Worm (Caenorhabditis elegans) whole organism, L3 larva: ENCODE results near the gene mig-22.

ENCODE experiments used
- R02D3.7 ChIP-seq: fragments of 150-350 bp; optimal IDR thresholded peaks from 2 replicates; lab custom pipeline; 2014; ENCODE audit warnings: missing biosample characterization, missing genetic modification characterization
- ZK546.5 ChIP-seq: sonication (generic microtip); optimal IDR thresholded peaks from 2 replicates; lab custom pipeline; 2017; ENCODE audit warnings: missing biosample characterization, missing genetic modification characterization
- aly-2 ChIP-seq: fragments of 150-350 bp; optimal IDR thresholded peaks from 2 replicates; lab custom pipeline; 2014; ENCODE audit warnings: missing biosample characterization, missing genetic modification characterization
- ama-1 ChIP-seq: fragments of 150-350 bp; optimal IDR thresholded peaks from 2 replicates; lab custom pipeline; 2018
- ceh-16 ChIP-seq: sonication (generic microtip); optimal IDR thresholded peaks from 2 replicates; lab custom pipeline; 2017; ENCODE audit warnings: missing biosample characterization, missing genetic modification characterization
- ceh-28 ChIP-seq: fragments of 150-350 bp; optimal IDR thresholded peaks from 2 replicates; lab custom pipeline; 2014; ENCODE audit warnings: missing biosample characterization, missing genetic modification reagents, missing genetic modification characterization
- ceh-82 ChIP-seq: fragments of 150-350 bp; optimal IDR thresholded peaks from 2 replicates; lab custom pipeline; 2014; ENCODE audit warnings: missing biosample characterization, missing genetic modification characterization
- ceh-9 ChIP-seq: sonication (generic microtip); optimal IDR thresholded peaks from 2 replicates; lab custom pipeline; 2018; ENCODE audit warnings: missing biosample characterization, missing genetic modification characterization
- daf-12 ChIP-seq: fragments of 150-350 bp; optimal IDR thresholded peaks from 2 replicates; lab custom pipeline; 2014; ENCODE audit warnings: missing biosample characterization, missing genetic modification reagents, missing genetic modification characterization
- egl-27 ChIP-seq: sonication (generic microtip); optimal IDR thresholded peaks from 4 replicates; lab custom pipeline; 2017; ENCODE audit warnings: missing biosample characterization, missing genetic modification reagents, missing genetic modification characterization
- egl-5 ChIP-seq: fragments of 150-350 bp; optimal IDR thresholded peaks from 2 replicates; lab custom pipeline; 2017; ENCODE audit warnings: missing biosample characterization, missing genetic modification reagents, missing genetic modification characterization, inconsistent platforms
- elt-1 ChIP-seq: fragments of 150-350 bp; optimal IDR thresholded peaks from 2 replicates; lab custom pipeline; 2014; ENCODE audit warnings: missing biosample characterization, missing genetic modification characterization
- elt-2 ChIP-seq: sonication (generic microtip); optimal IDR thresholded peaks from 2 replicates; lab custom pipeline; 2016; ENCODE audit warnings: missing genetic modification reagents, mild to moderate bottlenecking, missing genetic modification characterization, missing compliant biosample characterization
- elt-3 ChIP-seq, 3 experiments: fragments of 150-350 bp in 1 of 3; sonication (generic microtip) in 2 of 3; optimal IDR thresholded peaks; 2 replicates in 2 of 3; 4 replicates in 1 of 3; lab custom pipeline; 2014 to 2017; ENCODE audit warnings: missing biosample characterization in 3 of 3, missing genetic modification characterization in 3 of 3
- eor-1 ChIP-seq, 2 experiments: fragments of 150-350 bp; optimal IDR thresholded peaks; 2 replicates each; lab custom pipeline; 2014 to 2018; ENCODE audit warnings: missing biosample characterization in 2 of 2, missing genetic modification characterization in 2 of 2
- fkh-10 ChIP-seq: sonication (generic microtip); optimal IDR thresholded peaks from 2 replicates; lab custom pipeline; 2017; ENCODE audit warnings: missing biosample characterization, missing genetic modification reagents, missing genetic modification characterization
- fkh-2 ChIP-seq: fragments of 150-350 bp; optimal IDR thresholded peaks from 2 replicates; lab custom pipeline; 2014; ENCODE audit warnings: missing biosample characterization, missing genetic modification reagents, missing genetic modification characterization
- fos-1 ChIP-seq: fragments of 150-350 bp; optimal IDR thresholded peaks from 2 replicates; lab custom pipeline; 2014; ENCODE audit warnings: missing biosample characterization, missing genetic modification characterization
- hmg-11 ChIP-seq: sonication (generic microtip); optimal IDR thresholded peaks from 2 replicates; lab custom pipeline; 2016; ENCODE audit warnings: missing genetic modification characterization, missing compliant biosample characterization
- jun-1 ChIP-seq: fragments of 150-350 bp; optimal IDR thresholded peaks from 2 replicates; lab custom pipeline; 2014; ENCODE audit warnings: missing biosample characterization, missing genetic modification reagents, missing genetic modification characterization
- lin-15B ChIP-seq: fragments of 150-350 bp; optimal IDR thresholded peaks from 2 replicates; lab custom pipeline; 2014; ENCODE audit warnings: missing biosample characterization, missing genetic modification characterization
- lin-39 ChIP-seq: fragments of 150-350 bp; optimal IDR thresholded peaks from 2 replicates; lab custom pipeline; 2018; ENCODE audit warnings: missing biosample characterization, missing genetic modification reagents, missing genetic modification characterization
- lsy-12 ChIP-seq: sonication (generic microtip); optimal IDR thresholded peaks from 2 replicates; lab custom pipeline; 2016; ENCODE audit warnings: mild to moderate bottlenecking, missing genetic modification characterization, missing compliant biosample characterization
- mdl-1 ChIP-seq: fragments of 150-350 bp; optimal IDR thresholded peaks from 2 replicates; lab custom pipeline; 2014; ENCODE audit warnings: missing biosample characterization, missing genetic modification characterization
- mml-1 ChIP-seq: fragments of 150-350 bp; sonication (generic microtip); optimal IDR thresholded peaks from 3 replicates; lab custom pipeline; 2014; ENCODE audit warnings: missing biosample characterization, missing genetic modification characterization
- nfya-1 ChIP-seq: sonication (generic microtip); optimal IDR thresholded peaks from 2 replicates; lab custom pipeline; 2017; ENCODE audit warnings: missing genetic modification characterization, mild to moderate bottlenecking, missing compliant biosample characterization, antibody characterized with exemption, moderate library complexity; ENCODE audit not compliant: insufficient read depth
- nhr-11 ChIP-seq: fragments of 150-350 bp; optimal IDR thresholded peaks from 2 replicates; lab custom pipeline; 2014; ENCODE audit warnings: missing biosample characterization, missing genetic modification characterization
- nhr-12 ChIP-seq: fragments of 150-350 bp; optimal IDR thresholded peaks from 2 replicates; lab custom pipeline; 2014; ENCODE audit warnings: missing biosample characterization, missing genetic modification characterization
- nhr-23 ChIP-seq: fragments of 150-350 bp; optimal IDR thresholded peaks from 2 replicates; lab custom pipeline; 2014; ENCODE audit warnings: missing biosample characterization, missing genetic modification reagents, missing genetic modification characterization
- nhr-237 ChIP-seq: fragments of 150-350 bp; optimal IDR thresholded peaks from 2 replicates; lab custom pipeline; 2014; ENCODE audit warnings: missing biosample characterization, missing genetic modification characterization
- nhr-25 ChIP-seq: sonication (generic microtip); optimal IDR thresholded peaks from 2 replicates; lab custom pipeline; 2017; ENCODE audit warnings: missing biosample characterization, missing genetic modification characterization
- nhr-28 ChIP-seq: fragments of 150-350 bp; optimal IDR thresholded peaks from 2 replicates; lab custom pipeline; 2014; ENCODE audit warnings: missing biosample characterization, missing genetic modification characterization
- nhr-43 ChIP-seq: sonication (generic microtip); optimal IDR thresholded peaks from 2 replicates; lab custom pipeline; 2016; ENCODE audit warnings: mild to moderate bottlenecking, missing genetic modification characterization, missing compliant biosample characterization; ENCODE audit not compliant: poor library complexity, severe bottlenecking
- nhr-67 ChIP-seq: fragments of 150-350 bp; optimal IDR thresholded peaks from 2 replicates; lab custom pipeline; 2014; ENCODE audit warnings: missing biosample characterization, missing genetic modification characterization
- nhr-76 ChIP-seq: fragments of 150-350 bp; sonication (generic microtip); optimal IDR thresholded peaks from 5 replicates; lab custom pipeline; 2014; ENCODE audit warnings: missing biosample characterization, missing genetic modification characterization
- nhr-77 ChIP-seq: fragments of 150-350 bp; optimal IDR thresholded peaks from 2 replicates; lab custom pipeline; 2014; ENCODE audit warnings: missing biosample characterization, missing genetic modification characterization
- pha-4 ChIP-seq: fragments of 150-350 bp; optimal IDR thresholded peaks from 2 replicates; lab custom pipeline; 2014; ENCODE audit warnings: missing biosample characterization, missing genetic modification reagents, missing genetic modification characterization
- pqm-1 ChIP-seq: fragments of 150-350 bp; optimal IDR thresholded peaks from 2 replicates; lab custom pipeline; 2017; ENCODE audit warnings: missing biosample characterization, missing genetic modification characterization, inconsistent platforms
- sea-2 ChIP-seq: fragments of 150-350 bp; sonication (generic microtip); optimal IDR thresholded peaks from 4 replicates; lab custom pipeline; 2014; ENCODE audit warnings: missing biosample characterization, missing genetic modification reagents, missing genetic modification characterization
- skn-1 ChIP-seq: fragments of 150-350 bp; optimal IDR thresholded peaks from 2 replicates; lab custom pipeline; 2014; ENCODE audit warnings: missing biosample characterization, missing genetic modification characterization
- snpc-4 ChIP-seq: fragments of 150-350 bp; optimal IDR thresholded peaks from 2 replicates; lab custom pipeline; 2014; ENCODE audit warnings: missing biosample characterization, missing genetic modification characterization
- tbx-2 ChIP-seq: sonication (generic microtip); optimal IDR thresholded peaks from 2 replicates; lab custom pipeline; 2016; ENCODE audit warnings: mild to moderate bottlenecking, missing genetic modification characterization, missing compliant biosample characterization
- unc-39 ChIP-seq: sonication (generic microtip); optimal IDR thresholded peaks from 4 replicates; lab custom pipeline; 2017; ENCODE audit warnings: missing biosample characterization, missing genetic modification characterization
- unc-62 ChIP-seq: fragments of 150-350 bp; sonication (generic microtip); optimal IDR thresholded peaks from 4 replicates; lab custom pipeline; 2014; ENCODE audit warnings: missing biosample characterization, missing genetic modification reagents, missing genetic modification characterization
- zag-1 ChIP-seq: fragments of 150-350 bp; optimal IDR thresholded peaks from 2 replicates; lab custom pipeline; 2014; ENCODE audit warnings: missing biosample characterization, missing genetic modification characterization
- ztf-11 ChIP-seq: fragments of 150-350 bp; optimal IDR thresholded peaks from 2 replicates; lab custom pipeline; 2014; ENCODE audit warnings: missing biosample characterization, missing genetic modification characterization
- ztf-4 ChIP-seq: fragments of 150-350 bp; optimal IDR thresholded peaks from 2 replicates; lab custom pipeline; 2014; ENCODE audit warnings: missing biosample characterization, missing genetic modification characterization

mig-22 gene

ce11 chrIII:8801864-8802818 lies 35.0 kb upstream of the mig-22 start:
- TF ChIP-seq eor-1 (tag; optimal IDR thresholded peaks at IDR 0.05; lab: Kevin White, UChicago), result peak in 1 of 2 experiments; percentile 75
- peak; percentile 17 for TF ChIP-seq nhr-67 (tag; lab: Kevin White, UChicago)
- no peak for TF ChIP-seq nhr-237 (tag; lab: Kevin White, UChicago)
- TF ChIP-seq ceh-28 (tag; lab: Kevin White, UChicago), result peak; percentile 93
- TF ChIP-seq fkh-2 (tag; lab: Kevin White, UChicago), result no peak
- TF ChIP-seq pqm-1, result peak; percentile 62
- TF ChIP-seq fkh-10, result peak; percentile 82
- peak; percentile 89 for TF ChIP-seq skn-1 (tag; lab: Kevin White, UChicago)
- peak; percentile 90 for TF ChIP-seq ama-1 (lab: Kevin White, UChicago)
- peak; percentile 89 for TF ChIP-seq aly-2 (tag; lab: Kevin White, UChicago)
- TF ChIP-seq tbx-2, result peak; percentile 92
- TF ChIP-seq lsy-12 (tag; lab: Kevin White, UChicago), result peak; percentile 91
- peak; percentile 95 for TF ChIP-seq mdl-1 (tag; lab: Kevin White, UChicago)
- TF ChIP-seq egl-5 (tag; lab: Kevin White, UChicago), result peak; percentile 84
- TF ChIP-seq lin-15B, result peak; percentile 74
- TF ChIP-seq snpc-4 (tag; lab: Kevin White, UChicago), result peak; percentile 88
- TF ChIP-seq nhr-11 (tag; lab: Kevin White, UChicago), result peak; percentile 98
- TF ChIP-seq nhr-76 (tag; lab: Kevin White, UChicago), result no peak
- peak; percentile 86 for TF ChIP-seq sea-2
- TF ChIP-seq nhr-43 (tag; lab: Kevin White, UChicago), result peak; percentile 70
- TF ChIP-seq lin-39 (tag; lab: Kevin White, UChicago), result peak; percentile 97
- TF ChIP-seq elt-3 (tag; optimal IDR thresholded peaks at IDR 0.05; lab: Kevin White, UChicago), result peak in 1 of 3 experiments; percentile 69
- no peak for TF ChIP-seq ZK546.5 (tag; lab: Kevin White, UChicago)
- TF ChIP-seq jun-1 (tag; lab: Kevin White, UChicago), result peak; percentile 95
- TF ChIP-seq nhr-23 (tag; lab: Kevin White, UChicago), result peak; percentile 98
- peak; percentile 69 for TF ChIP-seq elt-1 (tag; lab: Kevin White, UChicago)
- no peak for TF ChIP-seq ztf-11 (tag; lab: Kevin White, UChicago)
- peak; percentile 99 for TF ChIP-seq pha-4 (tag; lab: Kevin White, UChicago)
- peak; percentile 93 for TF ChIP-seq elt-2 (tag; lab: Kevin White, UChicago)
- TF ChIP-seq egl-27, result peak; percentile 91
- no peak for TF ChIP-seq ceh-16 (tag; lab: Kevin White, UChicago)
- peak; percentile 78 for TF ChIP-seq nhr-77
- TF ChIP-seq ceh-9 (tag; lab: Kevin White, UChicago), result peak; percentile 50
- peak; percentile 75 for TF ChIP-seq ceh-82 (tag; lab: Kevin White, UChicago)
- peak; percentile 82 for TF ChIP-seq zag-1 (tag; lab: Kevin White, UChicago)
- peak; percentile 41 for TF ChIP-seq daf-12 (tag; lab: Kevin White, UChicago)
- TF ChIP-seq mml-1 (tag; lab: Kevin White, UChicago), result peak; percentile 40
- TF ChIP-seq nhr-12 (tag; lab: Kevin White, UChicago), result no peak
- peak; percentile 72 for TF ChIP-seq fos-1 (tag; lab: Kevin White, UChicago)
- peak; percentile 99 for TF ChIP-seq nhr-25
- TF ChIP-seq nfya-1 (tag; lab: Kevin White, UChicago), result peak; percentile 98
- TF ChIP-seq hmg-11 (tag; lab: Kevin White, UChicago), result peak; percentile 74
- peak; percentile 77 for TF ChIP-seq R02D3.7 (tag; lab: Kevin White, UChicago)
- TF ChIP-seq unc-62, result peak; percentile 99
- TF ChIP-seq unc-39 (tag; lab: Kevin White, UChicago), result no peak
- peak; percentile 16 for TF ChIP-seq nhr-28
- TF ChIP-seq ztf-4 (tag; lab: Kevin White, UChicago), result peak; percentile 70
